Fruit fly (Drosophila melanogaster): ENCODE data around the gene CheB38a.

CheB38a gene

DNA sequence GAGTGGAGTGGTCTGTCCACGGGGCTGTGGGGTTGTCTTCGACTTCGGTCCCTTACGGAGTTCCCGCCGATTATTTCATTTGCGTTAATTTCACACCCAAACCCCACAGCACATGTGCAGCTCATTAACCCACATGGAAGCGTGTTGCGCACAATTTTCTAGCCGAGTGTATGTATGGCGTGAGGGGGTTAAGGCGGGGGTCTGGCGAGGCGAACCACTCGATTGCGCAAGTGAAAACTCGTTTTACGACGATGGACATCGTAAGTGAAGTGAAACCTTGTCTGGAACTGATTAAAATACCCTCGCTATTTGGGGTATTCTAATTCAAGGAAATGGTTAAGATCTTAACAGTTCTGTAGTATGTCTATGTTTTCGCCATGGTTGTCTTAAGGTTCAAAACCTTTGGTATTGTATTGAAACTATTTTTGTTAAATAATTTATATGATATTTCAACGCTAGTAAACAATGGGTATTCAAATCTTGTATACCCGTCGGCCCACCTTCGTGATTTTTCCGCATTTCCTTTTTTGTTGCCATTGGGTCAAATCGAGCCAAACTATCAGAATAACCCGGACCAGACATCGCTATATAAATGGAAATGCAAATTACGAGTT lies 7.2 kb downstream of the CheB38a start (continued):
- TF ChIP-seq bcd (GFP tag; optimal IDR thresholded peaks at IDR 0.05) (peak; percentile 9), CG13424 (tag; optimal IDR thresholded peaks at IDR 0.05) (peak; percentile 55), CoRest (tag; optimal IDR thresholded peaks at IDR 0.05) (peak; percentile 38), D (optimal IDR thresholded peaks at IDR 0.05) (no peak), D (GFP tag; optimal IDR thresholded peaks at IDR 0.05) (peak; percentile 17), crol (GFP tag; IDR thresholded peaks at IDR 0.05) (peak; percentile 82), twi (tag; optimal IDR thresholded peaks at IDR 0.05) (no peak), ttk (GFP tag; IDR thresholded peaks at IDR 0.05) (peak; percentile 44; the same call in 1 of the 2 replicates), z (GFP tag; IDR thresholded peaks at IDR 0.05) (no peak), CG31441 (GFP tag; IDR thresholded peaks at IDR 0.05) (peak; percentile 66), CG4820 (GFP tag; optimal IDR thresholded peaks at IDR 0.05) (peak; percentile 41), CG6689 (GFP tag; IDR thresholded peaks at IDR 0.05) (peak; percentile 59), CG3847 (GFP tag; IDR thresholded peaks at IDR 0.05) (no peak), CG17568 (GFP tag; optimal IDR thresholded peaks at IDR 0.05) (peak; percentile 34), CG14014 (GFP tag; IDR thresholded peaks at IDR 0.05) (0 out of 2 replicates have a peak, but pooled peaks have one; percentile 32), Hr51 (GFP tag; optimal IDR thresholded peaks at IDR 0.05) (peak in 1 of 2 experiments; percentile 80)

DNA sequence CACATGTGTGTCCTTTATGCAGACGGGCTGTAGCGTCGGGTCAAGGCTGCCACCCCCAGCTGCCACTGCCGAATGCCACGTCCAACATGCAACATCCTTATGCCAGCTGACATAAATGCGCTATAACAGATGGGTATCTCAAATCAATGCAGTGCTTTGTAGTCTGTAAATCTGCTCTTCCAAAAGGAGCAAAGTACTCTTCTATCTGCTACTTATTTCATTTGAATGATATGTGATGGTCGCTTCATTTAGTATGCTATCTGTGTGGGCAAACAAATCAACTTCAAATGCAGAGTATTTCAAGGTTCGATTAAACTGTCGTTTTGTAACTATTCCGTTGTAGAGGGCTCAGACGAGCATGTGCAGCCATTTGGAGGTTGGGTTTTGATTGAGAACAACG lies 9.1 kb downstream of the CheB38a start:
- TF ChIP-seq Drgx (GFP tag; IDR thresholded peaks at IDR 0.05) (peak; percentile 28; the same call in 1 of the 2 replicates), chif (GFP tag; optimal IDR thresholded peaks at IDR 0.05) (no peak)

DNA sequence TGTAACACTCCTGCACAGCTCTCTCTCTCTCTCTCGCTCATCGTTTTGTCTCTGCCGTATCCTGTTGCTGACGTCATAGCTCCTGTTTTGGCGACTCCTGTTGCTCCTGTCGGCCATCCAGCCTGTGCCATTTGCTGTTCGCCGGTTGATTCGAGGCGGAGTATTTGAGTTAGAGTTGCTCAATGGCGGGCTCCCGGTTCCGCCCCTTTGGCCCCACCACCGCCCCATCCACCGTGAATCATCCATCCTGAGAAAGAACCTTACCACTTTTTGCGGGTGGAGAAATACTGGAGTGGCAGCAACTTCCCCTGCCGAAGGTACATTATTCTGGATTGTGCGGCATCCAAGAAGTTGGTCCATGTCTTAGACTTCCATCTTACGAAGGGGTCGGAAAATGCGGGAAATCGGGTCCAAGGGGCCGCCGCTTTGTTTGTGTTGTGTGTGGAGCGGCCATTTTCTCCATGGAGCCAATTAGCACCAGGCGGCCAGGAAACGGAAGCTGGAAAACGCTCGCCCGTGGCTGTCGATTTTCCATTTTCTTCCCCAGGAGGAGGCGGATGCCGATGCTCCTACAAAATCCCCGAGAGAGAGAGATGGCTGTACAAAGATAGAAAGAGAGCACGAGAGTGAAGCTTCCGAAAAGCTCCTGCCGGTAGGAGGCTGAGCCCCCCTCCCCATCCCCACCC lies 9.7 kb downstream of the CheB38a start:
- TF ChIP-seq CG13894 (tag; optimal IDR thresholded peaks at IDR 0.05) (peak; percentile 94), B-H1 (GFP tag; IDR thresholded peaks at IDR 0.05) (peak; percentile 2; the same call in 1 of the 3 replicates), CG13424 (tag; optimal IDR thresholded peaks at IDR 0.05) (no peak), CG4820 (GFP tag; optimal IDR thresholded peaks at IDR 0.05) (no peak), lilli (GFP tag; optimal IDR thresholded peaks at IDR 0.05) (no peak), tll (GFP tag; optimal IDR thresholded peaks at IDR 0.05) (no peak), Bdp1 (GFP tag; optimal IDR thresholded peaks at IDR 0.05) (no peak), CG9932 (GFP tag; IDR thresholded peaks at IDR 0.05) (peak; percentile 18; the same call in 1 of the 2 replicates), CG17829 (tag; optimal IDR thresholded peaks at IDR 0.05) (no peak), sens-2 (GFP tag; IDR thresholded peaks at IDR 0.05) (no peak), CG8924 (tag; optimal IDR thresholded peaks at IDR 0.05) (no peak), zen2 (GFP tag; IDR thresholded peaks at IDR 0.05; ENCODE audit: partially characterized antibody) (0 out of 3 replicates have a peak, but pooled peaks have one; percentile 6), Hand (GFP tag; optimal IDR thresholded peaks at IDR 0.05) (no peak), bowl (GFP tag; IDR thresholded peaks at IDR 0.05) (no peak), pros (GFP tag; optimal IDR thresholded peaks at IDR 0.05) (peak; percentile 76), CG7556 (GFP tag; optimal IDR thresholded peaks at IDR 0.05) (peak; percentile 74), CG11085 (GFP tag; IDR thresholded peaks at IDR 0.05) (no peak), ind (GFP tag; optimal IDR thresholded peaks at IDR 0.05) (no peak), CG16815 (GFP tag; optimal IDR thresholded peaks at IDR 0.05) (no peak), danr (GFP tag; IDR thresholded peaks at IDR 0.05) (no peak), Trl (optimal IDR thresholded peaks at IDR 0.05) (peak in 1 of 2 experiments; percentile 1), Trl (GFP tag; optimal IDR thresholded peaks at IDR 0.05) (no peak), CG1832 (GFP tag; optimal IDR thresholded peaks at IDR 0.05) (peak; percentile 38), CG4617 (GFP tag; optimal IDR thresholded peaks at IDR 0.05; ENCODE audit: borderline replicate concordance) (no peak), chinmo (GFP tag; IDR thresholded peaks at IDR 0.05; ENCODE audit: partially characterized antibody) (0 out of 4 replicates have a peak, but pooled peaks have one; percentile 26), gsb-n (tag; optimal IDR thresholded peaks at IDR 0.05) (no peak), ttk (GFP tag; IDR thresholded peaks at IDR 0.05) (no peak), usp (GFP tag; optimal IDR thresholded peaks at IDR 0.05) (no peak), Oli (tag; optimal IDR thresholded peaks at IDR 0.05) (no peak), Med (GFP tag) (peak; percentile 45), ems (GFP tag; optimal IDR thresholded peaks at IDR 0.05) (no peak)

Measured in whole organism, embryonic.